Worm (Caenorhabditis elegans) whole organism, L1 larva: ENCODE measurements around the gene H04D03.7.

ENCODE experiments used
- C34B4.2 ChIP-seq: sonication (generic microtip); optimal IDR thresholded peaks from 2 replicates; lab custom pipeline; 2017; ENCODE audit warnings: mild to moderate bottlenecking, missing genetic modification characterization, missing compliant biosample characterization
- F16B12.6 ChIP-seq: fragments of 150-350 bp; optimal IDR thresholded peaks from 2 replicates; lab custom pipeline; 2014; ENCODE audit warnings: missing biosample characterization, missing genetic modification characterization
- ama-1 ChIP-seq: fragments of 150-350 bp; optimal IDR thresholded peaks from 2 replicates; lab custom pipeline; 2014
- blmp-1 ChIP-seq: fragments of 150-350 bp; optimal IDR thresholded peaks from 2 replicates; lab custom pipeline; 2014; ENCODE audit warnings: missing biosample characterization, missing genetic modification characterization
- ceh-63 ChIP-seq: fragments of 200-800 bp; sonication (Bioruptor generic); optimal IDR thresholded peaks from 2 replicates; lab custom pipeline; 2018; ENCODE audit warnings: mild to moderate bottlenecking, missing genetic modification characterization, missing compliant biosample characterization
- ceh-88 ChIP-seq: fragments of 200-800 bp; sonication (Bioruptor generic); IDR thresholded peaks from 2 replicates; pipeline ENCODE4 v1.3.6; 2022; ENCODE audit warnings: missing genetic modification characterization, missing compliant biosample characterization
- ceh-90 ChIP-seq: sonication (generic microtip); optimal IDR thresholded peaks from 2 replicates; lab custom pipeline; 2016; ENCODE audit warnings: missing genetic modification characterization, missing compliant biosample characterization
- ces-1 ChIP-seq: fragments of 150-350 bp; optimal IDR thresholded peaks from 2 replicates; lab custom pipeline; 2014; ENCODE audit warnings: missing biosample characterization, missing genetic modification reagents, missing genetic modification characterization
- dpl-1 ChIP-seq, 3 experiments: fragments of 150-350 bp in 2 of 3; sonication (generic microtip) in 1 of 3; optimal IDR thresholded peaks; 2 replicates each; lab custom pipeline; 2014 to 2017; ENCODE audit warnings: missing biosample characterization in 3 of 3, missing genetic modification characterization in 3 of 3, missing genetic modification reagents in 3 of 3
- dsc-1 ChIP-seq: sonication (generic microtip); optimal IDR thresholded peaks from 2 replicates; lab custom pipeline; 2016; ENCODE audit warnings: mild to moderate bottlenecking, missing genetic modification characterization, missing compliant biosample characterization
- efl-1 ChIP-seq, 4 experiments: fragments of 150-350 bp; optimal IDR thresholded peaks in 3 of 4; peaks in 1 of 4; 1 replicate in 1 of 4; 2 replicates in 3 of 4; lab custom pipeline; 2014; ENCODE audit warnings: missing biosample characterization in 2 of 4, missing genetic modification characterization in 2 of 4, missing genetic modification reagents in 2 of 4
- egl-13 ChIP-seq: sonication (generic microtip); optimal IDR thresholded peaks from 2 replicates; lab custom pipeline; 2016; ENCODE audit warnings: missing genotype, missing genetic modification reagents, missing genetic modification characterization, missing compliant biosample characterization
- egl-27 ChIP-seq, 2 experiments: fragments of 150-350 bp in 1 of 2; sonication (generic microtip); optimal IDR thresholded peaks; 3 replicates each; lab custom pipeline; 2017 to 2018; ENCODE audit warnings: missing biosample characterization in 2 of 2, missing genetic modification characterization in 2 of 2, missing genetic modification reagents in 2 of 2
- elt-2 ChIP-seq: sonication (generic microtip); optimal IDR thresholded peaks from 2 replicates; lab custom pipeline; 2016; ENCODE audit warnings: missing genetic modification characterization, mild to moderate bottlenecking, inconsistent platforms, missing compliant biosample characterization, missing genetic modification reagents
- elt-3 ChIP-seq, 6 experiments: fragments of 150-350 bp in 1 of 6; sonication (generic microtip); optimal IDR thresholded peaks; 2 replicates each; lab custom pipeline; 2017 to 2018; ENCODE audit warnings: missing biosample characterization in 6 of 6, missing genetic modification characterization in 6 of 6, inconsistent platforms in 1 of 6
- ets-5 ChIP-seq: fragments of 200-800 bp; sonication (Bioruptor generic); IDR thresholded peaks from 2 replicates; pipeline ENCODE4 v1.3.6; 2022; ENCODE audit warnings: missing genetic modification characterization, missing compliant biosample characterization
- fkh-10 ChIP-seq: sonication (generic microtip); optimal IDR thresholded peaks from 2 replicates; lab custom pipeline; 2017; ENCODE audit warnings: missing biosample characterization, missing genetic modification reagents, missing genetic modification characterization
- fkh-8 ChIP-seq: sonication (generic microtip); optimal IDR thresholded peaks from 2 replicates; lab custom pipeline; 2016; ENCODE audit warnings: mild to moderate bottlenecking, missing genetic modification characterization, missing compliant biosample characterization
- hlh-4 ChIP-seq: sonication (generic microtip); optimal IDR thresholded peaks from 2 replicates; lab custom pipeline; 2016; ENCODE audit warnings: mild to moderate bottlenecking, missing genetic modification characterization, missing compliant biosample characterization
- isw-1 ChIP-seq: fragments of 200-800 bp; sonication (Bioruptor generic); IDR thresholded peaks from 2 replicates; pipeline ENCODE4 v1.3.6; 2022; ENCODE audit warnings: missing genetic modification characterization, missing compliant biosample characterization
- jun-1 ChIP-seq: fragments of 150-350 bp; optimal IDR thresholded peaks from 2 replicates; lab custom pipeline; 2014; ENCODE audit warnings: missing biosample characterization, missing genetic modification reagents, missing genetic modification characterization
- lin-14 ChIP-seq: fragments of 200-800 bp; sonication (Bioruptor generic); optimal IDR thresholded peaks from 2 replicates; lab custom pipeline; 2018; ENCODE audit warnings: mild to moderate bottlenecking, missing genetic modification characterization, moderate library complexity, missing compliant biosample characterization
- lin-15B ChIP-seq: fragments of 150-350 bp; sonication (generic microtip); optimal IDR thresholded peaks from 3 replicates; lab custom pipeline; 2014; ENCODE audit warnings: missing biosample characterization, missing genetic modification characterization
- lin-35 ChIP-seq, 2 experiments: fragments of 150-350 bp; optimal IDR thresholded peaks; 2 replicates each; lab custom pipeline; 2014; ENCODE audit warnings: missing biosample characterization in 2 of 2, missing genetic modification characterization in 2 of 2, missing genetic modification reagents in 2 of 2
- lin-39 ChIP-seq: fragments of 150-350 bp; optimal IDR thresholded peaks from 2 replicates; lab custom pipeline; 2014; ENCODE audit warnings: missing biosample characterization, missing genetic modification reagents, missing genetic modification characterization
- lsy-2 ChIP-seq, 2 experiments: fragments of 150-350 bp; optimal IDR thresholded peaks; 2 replicates each; lab custom pipeline; 2014; ENCODE audit warnings: missing biosample characterization in 2 of 2, missing genetic modification characterization in 2 of 2
- mdl-1 ChIP-seq, 2 experiments: fragments of 150-350 bp; optimal IDR thresholded peaks; 2 replicates each; lab custom pipeline; 2014 to 2017; ENCODE audit warnings: missing biosample characterization in 2 of 2, missing genetic modification characterization in 2 of 2, inconsistent platforms in 1 of 2
- mep-1 ChIP-seq: fragments of 150-350 bp; optimal IDR thresholded peaks from 2 replicates; lab custom pipeline; 2014; ENCODE audit warnings: missing biosample characterization, missing genetic modification characterization
- nhr-11 ChIP-seq: fragments of 150-350 bp; optimal IDR thresholded peaks from 2 replicates; lab custom pipeline; 2014; ENCODE audit warnings: missing biosample characterization, missing genetic modification characterization
- nhr-12 ChIP-seq: sonication (generic microtip); optimal IDR thresholded peaks from 2 replicates; lab custom pipeline; 2017; ENCODE audit warnings: missing biosample characterization, missing genetic modification characterization
- nhr-19 ChIP-seq: fragments of 200-800 bp; sonication (Bioruptor generic); conservative IDR thresholded peaks from 2 replicates; pipeline ENCODE4 v1.3.6; 2022; ENCODE audit warnings: missing genetic modification characterization, missing compliant biosample characterization
- nhr-237 ChIP-seq: fragments of 150-350 bp; optimal IDR thresholded peaks from 2 replicates; lab custom pipeline; 2014; ENCODE audit warnings: missing biosample characterization, missing genetic modification characterization
- nhr-47 ChIP-seq: sonication (generic microtip); optimal IDR thresholded peaks from 2 replicates; lab custom pipeline; 2016; ENCODE audit warnings: mild to moderate bottlenecking, missing genetic modification characterization, moderate library complexity, missing compliant biosample characterization
- nhr-71 ChIP-seq: sonication (generic microtip); optimal IDR thresholded peaks from 2 replicates; lab custom pipeline; 2016; ENCODE audit warnings: mild to moderate bottlenecking, missing genetic modification characterization, moderate library complexity, missing compliant biosample characterization
- nhr-85 ChIP-seq: sonication (generic microtip); peaks from one replicate; lab custom pipeline; 2016; ENCODE audit warnings: missing genetic modification characterization, inconsistent platforms, missing compliant biosample characterization
- pax-3 ChIP-seq: fragments of 200-800 bp; sonication (Bioruptor generic); optimal IDR thresholded peaks from 2 replicates; lab custom pipeline; 2018; ENCODE audit warnings: mild to moderate bottlenecking, missing genetic modification characterization, moderate library complexity, missing compliant biosample characterization
- pqm-1 ChIP-seq: sonication (generic microtip); optimal IDR thresholded peaks from 3 replicates; lab custom pipeline; 2017; ENCODE audit warnings: missing biosample characterization, missing genetic modification characterization
- skn-1 ChIP-seq: fragments of 150-350 bp; optimal IDR thresholded peaks from 2 replicates; lab custom pipeline; 2014; ENCODE audit warnings: missing biosample characterization, missing genetic modification characterization
- snpc-4 ChIP-seq: fragments of 150-350 bp; optimal IDR thresholded peaks from 2 replicates; lab custom pipeline; 2014; ENCODE audit warnings: missing biosample characterization, missing genetic modification characterization
- snu-23 ChIP-seq: sonication (generic microtip); optimal IDR thresholded peaks from 2 replicates; lab custom pipeline; 2016; ENCODE audit warnings: missing genetic modification characterization, missing compliant biosample characterization
- sox-4 ChIP-seq: sonication (generic microtip); optimal IDR thresholded peaks from 2 replicates; lab custom pipeline; 2016; ENCODE audit warnings: missing genetic modification characterization, missing compliant biosample characterization
- sptf-1 ChIP-seq: fragments of 150-350 bp; optimal IDR thresholded peaks from 2 replicates; lab custom pipeline; 2014; ENCODE audit warnings: missing biosample characterization, missing genetic modification characterization
- swsn-7 ChIP-seq: sonication (generic microtip); optimal IDR thresholded peaks from 2 replicates; lab custom pipeline; 2016; ENCODE audit warnings: missing genetic modification characterization, missing compliant biosample characterization
- unc-130 ChIP-seq: fragments of 150-350 bp; optimal IDR thresholded peaks from 2 replicates; lab custom pipeline; 2017; ENCODE audit warnings: missing biosample characterization, missing genetic modification characterization, inconsistent platforms
- unc-62 ChIP-seq: fragments of 150-350 bp; optimal IDR thresholded peaks from 2 replicates; lab custom pipeline; 2014; ENCODE audit warnings: missing biosample characterization, missing genetic modification reagents, missing genetic modification characterization
- unc-86 ChIP-seq: sonication (generic microtip); optimal IDR thresholded peaks from 2 replicates; lab custom pipeline; 2016; ENCODE audit warnings: missing genetic modification characterization, missing compliant biosample characterization
- unc-98 ChIP-seq: fragments of 200-800 bp; sonication (Bioruptor generic); IDR thresholded peaks from 2 replicates; pipeline ENCODE4 v1.3.6; 2022; ENCODE audit warnings: missing genetic modification characterization, missing compliant biosample characterization
- vab-15 ChIP-seq: sonication (generic microtip); optimal IDR thresholded peaks from 2 replicates; lab custom pipeline; 2017; ENCODE audit warnings: missing genotype, mild to moderate bottlenecking, missing genetic modification characterization, missing compliant biosample characterization
- zip-4 ChIP-seq: fragments of 200-800 bp; sonication (Bioruptor generic); optimal IDR thresholded peaks from 2 replicates; lab custom pipeline; 2018; ENCODE audit warnings: mild to moderate bottlenecking, missing genetic modification characterization, moderate library complexity, missing compliant biosample characterization
- ztf-11 ChIP-seq, 2 experiments: sonication (generic microtip); optimal IDR thresholded peaks; 2 replicates each; lab custom pipeline; 2016 to 2017; ENCODE audit warnings: missing genetic modification characterization in 2 of 2, missing biosample characterization in 1 of 2, missing compliant biosample characterization in 1 of 2
- ztf-4 ChIP-seq: fragments of 150-350 bp; optimal IDR thresholded peaks from 2 replicates; lab custom pipeline; 2014; ENCODE audit warnings: missing biosample characterization, missing genetic modification characterization

Gene H04D03.7

ce11 chrIII:10460427-10461163 lies 14.0 kb upstream of the H04D03.7 start, which contains the start of gene ecps-1 (continued):
- TF ChIP-seq mdl-1 (tag; optimal IDR thresholded peaks at IDR 0.05; lab: Kevin White, UChicago) (peak in 1 of 2 experiments; percentile 47), hlh-4 (tag; lab: Kevin White, UChicago) (no peak), sox-4 (tag; lab: Kevin White, UChicago) (peak; percentile 91), ceh-90 (peak; percentile 77), nhr-19 (peak; percentile 89), zip-4 (peak; percentile 70), ceh-88 (GFP tag; lab: Robert Waterston, UW) (peak; percentile 90), lsy-2 (tag; optimal IDR thresholded peaks at IDR 0.05; lab: Kevin White, UChicago) (peak; percentile 92), isw-1 (GFP tag; lab: Robert Waterston, UW) (peak; percentile 86), unc-130 (peak; percentile 0), unc-98 (peak; percentile 96), lin-39 (tag; lab: Kevin White, UChicago) (peak; percentile 83), mep-1 (tag; lab: Kevin White, UChicago) (peak; percentile 96), skn-1 (tag; lab: Kevin White, UChicago) (peak; percentile 98), lin-14 (GFP tag; lab: Kevin White, UChicago) (peak; percentile 95), ztf-11 (tag; optimal IDR thresholded peaks at IDR 0.05; lab: Kevin White, UChicago) (peak in 1 of 2 experiments; percentile 95), swsn-7 (tag; lab: Kevin White, UChicago) (peak; percentile 91), nhr-12 (no peak), egl-27 (tag; optimal IDR thresholded peaks at IDR 0.05; lab: Kevin White, UChicago) (peak in 1 of 2 experiments; percentile 22), dsc-1 (peak; percentile 80), snpc-4 (tag; lab: Kevin White, UChicago) (peak; percentile 50), lin-35 (GFP tag; optimal IDR thresholded peaks at IDR 0.05; lab: Kevin White, UChicago) (peak; percentile 81 to 90), elt-3 (tag; optimal IDR thresholded peaks at IDR 0.05; lab: Kevin White, UChicago) (peak in 2 of 6 experiments; percentile 72 to 93), vab-15 (peak; percentile 1), ces-1 (GFP tag; lab: Kevin White, UChicago) (no peak), pqm-1 (tag; lab: Kevin White, UChicago) (peak; percentile 72), egl-13 (peak; percentile 81), dpl-1 (GFP tag; optimal IDR thresholded peaks at IDR 0.05; lab: Kevin White, UChicago) (peak; percentile 72 to 84 (median 83)), blmp-1 (tag; lab: Kevin White, UChicago) (no peak), F16B12.6 (tag; lab: Kevin White, UChicago) (peak; percentile 69), fkh-8 (tag; lab: Kevin White, UChicago) (peak; percentile 95), C34B4.2 (tag; lab: Kevin White, UChicago) (no peak), nhr-71 (tag; lab: Kevin White, UChicago) (peak; percentile 96), ceh-63 (GFP tag; lab: Kevin White, UChicago) (peak; percentile 91), ama-1 (no peak), ets-5 (GFP tag; lab: Robert Waterston, UW) (no peak), snu-23 (peak; percentile 94), sptf-1 (tag; lab: Kevin White, UChicago) (no peak), unc-86 (peak; percentile 87), lin-15B (tag; lab: Kevin White, UChicago) (peak; percentile 93), nhr-85 (tag; lab: Kevin White, UChicago) (peak; percentile 92), jun-1 (peak; percentile 81), nhr-11 (tag; lab: Kevin White, UChicago) (peak; percentile 66), fkh-10 (GFP tag; lab: Kevin White, UChicago) (peak; percentile 78), nhr-237 (tag; lab: Kevin White, UChicago) (peak; percentile 68), ztf-4 (tag; lab: Kevin White, UChicago) (peak; percentile 51), nhr-47 (tag; lab: Kevin White, UChicago) (peak; percentile 94), elt-2 (tag; lab: Kevin White, UChicago) (peak; percentile 61), pax-3 (tag; lab: Kevin White, UChicago) (peak; percentile 93), efl-1 (optimal IDR thresholded peaks at IDR 0.05; lab: Kevin White, UChicago) (peak; percentile 88 to 92), efl-1 (GFP tag; optimal IDR thresholded peaks at IDR 0.05 in 1 of 2; lab: Kevin White, UChicago) (peak; percentile 78 to 98), unc-62 (GFP tag; lab: Kevin White, UChicago) (no peak)
